Fruit fly (Drosophila melanogaster): Measurements from ENCODE around the gene CG5039.

CG5039 gene

dm6 chr3R:25661531-25662193 lies 16.8 kb upstream of the CG5039 start, which contains the start of gene RASSF8 (continued):
- TF ChIP-seq mam (GFP tag; optimal IDR thresholded peaks at IDR 0.05) (peak; percentile 41), Med (GFP tag) (peak; percentile 79), ind (GFP tag; optimal IDR thresholded peaks at IDR 0.05) (peak; percentile 18), CG7745 (tag; optimal IDR thresholded peaks at IDR 0.05) (no peak), bcd (GFP tag; optimal IDR thresholded peaks at IDR 0.05) (peak; percentile 14), Opbp (GFP tag; IDR thresholded peaks at IDR 0.05; ENCODE audit: partially characterized antibody) (peak; percentile 68; the same call in 2 of the 3 replicates), kah (GFP tag; optimal IDR thresholded peaks at IDR 0.05) (peak; percentile 46), Elba2 (GFP tag; optimal IDR thresholded peaks at IDR 0.05) (peak; percentile 20), NFAT (GFP tag; IDR thresholded peaks at IDR 0.05) (peak; percentile 74), CG14860 (GFP tag; IDR thresholded peaks at IDR 0.05; ENCODE audit: partially characterized antibody) (no peak), jigr1 (GFP tag; IDR thresholded peaks at IDR 0.05) (peak; percentile 78; the same call in 2 of the 3 replicates), Bgb (GFP tag; IDR thresholded peaks at IDR 0.05; ENCODE audit: partially characterized antibody) (peak; percentile 78), ftz-f1 (GFP tag; optimal IDR thresholded peaks at IDR 0.05) (no peak), CG8388 (GFP tag; optimal IDR thresholded peaks at IDR 0.05) (no peak), CG12236 (GFP tag; optimal IDR thresholded peaks at IDR 0.05) (no peak), Asciz (GFP tag; optimal IDR thresholded peaks at IDR 0.05) (no peak), row (GFP tag; IDR thresholded peaks at IDR 0.05) (peak; percentile 82), sna (GFP tag; IDR thresholded peaks at IDR 0.05; ENCODE audit: partially characterized antibody) (peak; percentile 46; the same call in 1 of the 2 replicates), bab2 (GFP tag; optimal IDR thresholded peaks at IDR 0.05) (peak; percentile 29), nerfin-1 (tag; optimal IDR thresholded peaks at IDR 0.05) (peak; percentile 88), org-1 (GFP tag; optimal IDR thresholded peaks at IDR 0.05) (no peak), chm (GFP tag; IDR thresholded peaks at IDR 0.05) (no peak), gcm (GFP tag; optimal IDR thresholded peaks at IDR 0.05) (peak; percentile 74), CG15073 (GFP tag; optimal IDR thresholded peaks at IDR 0.05) (peak; percentile 6), CG16815 (GFP tag; optimal IDR thresholded peaks at IDR 0.05) (no peak), slbo (GFP tag; IDR thresholded peaks at IDR 0.05) (peak; percentile 78), HLH54F (GFP tag; optimal IDR thresholded peaks at IDR 0.05) (peak; percentile 60), CoRest (tag; optimal IDR thresholded peaks at IDR 0.05) (peak; percentile 57), CG17385 (GFP tag; optimal IDR thresholded peaks at IDR 0.05) (peak; percentile 95), CG16813 (GFP tag; IDR thresholded peaks at IDR 0.05; ENCODE audit: partially characterized antibody) (peak; percentile 64), CG8359 (GFP tag; optimal IDR thresholded peaks at IDR 0.05; ENCODE audit: borderline replicate concordance) (no peak), CG10366 (GFP tag; IDR thresholded peaks at IDR 0.05) (peak; percentile 50; the same call in 1 of the 2 replicates), CG4820 (GFP tag; optimal IDR thresholded peaks at IDR 0.05) (peak; percentile 17), Hsf (GFP tag; optimal IDR thresholded peaks at IDR 0.05) (peak; percentile 16), chn (GFP tag; optimal IDR thresholded peaks at IDR 0.05) (peak; percentile 38), ro (GFP tag; IDR thresholded peaks at IDR 0.05) (no peak), cg (GFP tag; optimal IDR thresholded peaks at IDR 0.05) (peak; percentile 94), CG31224 (GFP tag; IDR thresholded peaks at IDR 0.05) (peak; percentile 26; the same call in 1 of the 2 replicates), CG8924 (tag; optimal IDR thresholded peaks at IDR 0.05) (no peak), CG6272 (GFP tag; IDR thresholded peaks at IDR 0.05) (0 out of 2 replicates have a peak, but pooled peaks have one; percentile 16), CG14710 (tag; optimal IDR thresholded peaks at IDR 0.05) (peak; percentile 40), dm (GFP tag; optimal IDR thresholded peaks at IDR 0.05) (peak; percentile 25), Usf (GFP tag; optimal IDR thresholded peaks at IDR 0.05) (no peak), CG10654 (GFP tag; optimal IDR thresholded peaks at IDR 0.05) (peak; percentile 19), CG13287 (GFP tag; IDR thresholded peaks at IDR 0.05; ENCODE audit: partially characterized antibody) (peak; percentile 71), CG4424 (GFP tag; optimal IDR thresholded peaks at IDR 0.05) (peak; percentile 21), pzg (GFP tag; optimal IDR thresholded peaks at IDR 0.05) (peak; percentile 39), tna (GFP tag; IDR thresholded peaks at IDR 0.05; ENCODE audit: partially characterized antibody) (peak; percentile 8; the same call in 1 of the 2 replicates)

All from whole organism, embryonic.